Worm (Caenorhabditis elegans) whole organism, L3 larva: ENCODE data around the gene K10B3.5.

Experiments
- R02D3.7 ChIP-seq: fragments of 150-350 bp; optimal IDR thresholded peaks from 2 replicates; lab custom pipeline; 2014; ENCODE audit warnings: missing biosample characterization, missing genetic modification characterization
- ZK546.5 ChIP-seq: sonication (generic microtip); optimal IDR thresholded peaks from 2 replicates; lab custom pipeline; 2017; ENCODE audit warnings: missing biosample characterization, missing genetic modification characterization
- aly-2 ChIP-seq: fragments of 150-350 bp; optimal IDR thresholded peaks from 2 replicates; lab custom pipeline; 2014; ENCODE audit warnings: missing biosample characterization, missing genetic modification characterization
- ama-1 ChIP-seq: fragments of 150-350 bp; optimal IDR thresholded peaks from 2 replicates; lab custom pipeline; 2018
- ceh-28 ChIP-seq: fragments of 150-350 bp; optimal IDR thresholded peaks from 2 replicates; lab custom pipeline; 2014; ENCODE audit warnings: missing biosample characterization, missing genetic modification reagents, missing genetic modification characterization
- ceh-82 ChIP-seq: fragments of 150-350 bp; optimal IDR thresholded peaks from 2 replicates; lab custom pipeline; 2014; ENCODE audit warnings: missing biosample characterization, missing genetic modification characterization
- ceh-9 ChIP-seq: sonication (generic microtip); optimal IDR thresholded peaks from 2 replicates; lab custom pipeline; 2018; ENCODE audit warnings: missing biosample characterization, missing genetic modification characterization
- daf-12 ChIP-seq: fragments of 150-350 bp; optimal IDR thresholded peaks from 2 replicates; lab custom pipeline; 2014; ENCODE audit warnings: missing biosample characterization, missing genetic modification reagents, missing genetic modification characterization
- egl-27 ChIP-seq: sonication (generic microtip); optimal IDR thresholded peaks from 4 replicates; lab custom pipeline; 2017; ENCODE audit warnings: missing biosample characterization, missing genetic modification reagents, missing genetic modification characterization
- egl-5 ChIP-seq: fragments of 150-350 bp; optimal IDR thresholded peaks from 2 replicates; lab custom pipeline; 2017; ENCODE audit warnings: missing biosample characterization, missing genetic modification reagents, missing genetic modification characterization, inconsistent platforms
- elt-1 ChIP-seq: fragments of 150-350 bp; optimal IDR thresholded peaks from 2 replicates; lab custom pipeline; 2014; ENCODE audit warnings: missing biosample characterization, missing genetic modification characterization
- elt-2 ChIP-seq: sonication (generic microtip); optimal IDR thresholded peaks from 2 replicates; lab custom pipeline; 2016; ENCODE audit warnings: missing genetic modification reagents, mild to moderate bottlenecking, missing genetic modification characterization, missing compliant biosample characterization
- eor-1 ChIP-seq, 2 experiments: fragments of 150-350 bp; optimal IDR thresholded peaks; 2 replicates each; lab custom pipeline; 2014 to 2018; ENCODE audit warnings: missing biosample characterization in 2 of 2, missing genetic modification characterization in 2 of 2
- fkh-10 ChIP-seq: sonication (generic microtip); optimal IDR thresholded peaks from 2 replicates; lab custom pipeline; 2017; ENCODE audit warnings: missing biosample characterization, missing genetic modification reagents, missing genetic modification characterization
- fkh-2 ChIP-seq: fragments of 150-350 bp; optimal IDR thresholded peaks from 2 replicates; lab custom pipeline; 2014; ENCODE audit warnings: missing biosample characterization, missing genetic modification reagents, missing genetic modification characterization
- hmg-11 ChIP-seq: sonication (generic microtip); optimal IDR thresholded peaks from 2 replicates; lab custom pipeline; 2016; ENCODE audit warnings: missing genetic modification characterization, missing compliant biosample characterization
- jun-1 ChIP-seq: fragments of 150-350 bp; optimal IDR thresholded peaks from 2 replicates; lab custom pipeline; 2014; ENCODE audit warnings: missing biosample characterization, missing genetic modification reagents, missing genetic modification characterization
- lin-15B ChIP-seq: fragments of 150-350 bp; optimal IDR thresholded peaks from 2 replicates; lab custom pipeline; 2014; ENCODE audit warnings: missing biosample characterization, missing genetic modification characterization
- lin-39 ChIP-seq: fragments of 150-350 bp; optimal IDR thresholded peaks from 2 replicates; lab custom pipeline; 2018; ENCODE audit warnings: missing biosample characterization, missing genetic modification reagents, missing genetic modification characterization
- lsy-12 ChIP-seq: sonication (generic microtip); optimal IDR thresholded peaks from 2 replicates; lab custom pipeline; 2016; ENCODE audit warnings: mild to moderate bottlenecking, missing genetic modification characterization, missing compliant biosample characterization
- mdl-1 ChIP-seq: fragments of 150-350 bp; optimal IDR thresholded peaks from 2 replicates; lab custom pipeline; 2014; ENCODE audit warnings: missing biosample characterization, missing genetic modification characterization
- mml-1 ChIP-seq: fragments of 150-350 bp; sonication (generic microtip); optimal IDR thresholded peaks from 3 replicates; lab custom pipeline; 2014; ENCODE audit warnings: missing biosample characterization, missing genetic modification characterization
- nfya-1 ChIP-seq: sonication (generic microtip); optimal IDR thresholded peaks from 2 replicates; lab custom pipeline; 2017; ENCODE audit warnings: missing genetic modification characterization, mild to moderate bottlenecking, missing compliant biosample characterization, antibody characterized with exemption, moderate library complexity; ENCODE audit not compliant: insufficient read depth
- nhr-11 ChIP-seq: fragments of 150-350 bp; optimal IDR thresholded peaks from 2 replicates; lab custom pipeline; 2014; ENCODE audit warnings: missing biosample characterization, missing genetic modification characterization
- nhr-12 ChIP-seq: fragments of 150-350 bp; optimal IDR thresholded peaks from 2 replicates; lab custom pipeline; 2014; ENCODE audit warnings: missing biosample characterization, missing genetic modification characterization
- nhr-23 ChIP-seq: fragments of 150-350 bp; optimal IDR thresholded peaks from 2 replicates; lab custom pipeline; 2014; ENCODE audit warnings: missing biosample characterization, missing genetic modification reagents, missing genetic modification characterization
- nhr-237 ChIP-seq: fragments of 150-350 bp; optimal IDR thresholded peaks from 2 replicates; lab custom pipeline; 2014; ENCODE audit warnings: missing biosample characterization, missing genetic modification characterization
- nhr-25 ChIP-seq: sonication (generic microtip); optimal IDR thresholded peaks from 2 replicates; lab custom pipeline; 2017; ENCODE audit warnings: missing biosample characterization, missing genetic modification characterization
- nhr-43 ChIP-seq: sonication (generic microtip); optimal IDR thresholded peaks from 2 replicates; lab custom pipeline; 2016; ENCODE audit warnings: mild to moderate bottlenecking, missing genetic modification characterization, missing compliant biosample characterization; ENCODE audit not compliant: poor library complexity, severe bottlenecking
- nhr-67 ChIP-seq: fragments of 150-350 bp; optimal IDR thresholded peaks from 2 replicates; lab custom pipeline; 2014; ENCODE audit warnings: missing biosample characterization, missing genetic modification characterization
- nhr-76 ChIP-seq: fragments of 150-350 bp; sonication (generic microtip); optimal IDR thresholded peaks from 5 replicates; lab custom pipeline; 2014; ENCODE audit warnings: missing biosample characterization, missing genetic modification characterization
- nhr-77 ChIP-seq: fragments of 150-350 bp; optimal IDR thresholded peaks from 2 replicates; lab custom pipeline; 2014; ENCODE audit warnings: missing biosample characterization, missing genetic modification characterization
- pha-4 ChIP-seq: fragments of 150-350 bp; optimal IDR thresholded peaks from 2 replicates; lab custom pipeline; 2014; ENCODE audit warnings: missing biosample characterization, missing genetic modification reagents, missing genetic modification characterization
- pqm-1 ChIP-seq: fragments of 150-350 bp; optimal IDR thresholded peaks from 2 replicates; lab custom pipeline; 2017; ENCODE audit warnings: missing biosample characterization, missing genetic modification characterization, inconsistent platforms
- skn-1 ChIP-seq: fragments of 150-350 bp; optimal IDR thresholded peaks from 2 replicates; lab custom pipeline; 2014; ENCODE audit warnings: missing biosample characterization, missing genetic modification characterization
- snpc-4 ChIP-seq: fragments of 150-350 bp; optimal IDR thresholded peaks from 2 replicates; lab custom pipeline; 2014; ENCODE audit warnings: missing biosample characterization, missing genetic modification characterization
- unc-39 ChIP-seq: sonication (generic microtip); optimal IDR thresholded peaks from 4 replicates; lab custom pipeline; 2017; ENCODE audit warnings: missing biosample characterization, missing genetic modification characterization
- unc-62 ChIP-seq: fragments of 150-350 bp; sonication (generic microtip); optimal IDR thresholded peaks from 4 replicates; lab custom pipeline; 2014; ENCODE audit warnings: missing biosample characterization, missing genetic modification reagents, missing genetic modification characterization
- zag-1 ChIP-seq: fragments of 150-350 bp; optimal IDR thresholded peaks from 2 replicates; lab custom pipeline; 2014; ENCODE audit warnings: missing biosample characterization, missing genetic modification characterization
- ztf-11 ChIP-seq: fragments of 150-350 bp; optimal IDR thresholded peaks from 2 replicates; lab custom pipeline; 2014; ENCODE audit warnings: missing biosample characterization, missing genetic modification characterization
- ztf-4 ChIP-seq: fragments of 150-350 bp; optimal IDR thresholded peaks from 2 replicates; lab custom pipeline; 2014; ENCODE audit warnings: missing biosample characterization, missing genetic modification characterization

Gene K10B3.5

ce11 chrX:3111687-3112086, 5.4 kb upstream of the K10B3.5 start (continued):
- TF ChIP-seq nhr-23 (no peak), elt-1 (tag; lab: Kevin White, UChicago) (no peak), mml-1 (tag; lab: Kevin White, UChicago) (no peak), skn-1 (tag; lab: Kevin White, UChicago) (no peak), ZK546.5 (tag; lab: Kevin White, UChicago) (no peak), ztf-4 (tag; lab: Kevin White, UChicago) (no peak), R02D3.7 (tag; lab: Kevin White, UChicago) (no peak), nhr-11 (tag; lab: Kevin White, UChicago) (no peak), lsy-12 (tag; lab: Kevin White, UChicago) (peak; percentile 42), pqm-1 (tag; lab: Kevin White, UChicago) (no peak), nhr-77 (tag; lab: Kevin White, UChicago) (no peak), jun-1 (no peak), nfya-1 (tag; lab: Kevin White, UChicago) (peak; percentile 42), ceh-82 (tag; lab: Kevin White, UChicago) (no peak), nhr-25 (tag; lab: Kevin White, UChicago) (peak; percentile 74), lin-15B (tag; lab: Kevin White, UChicago) (no peak)

- TF ChIP-seq nhr-43 (tag; lab: Kevin White, UChicago) (peak; percentile 19), ztf-11 (tag; lab: Kevin White, UChicago) (no peak), lin-39 (tag; lab: Kevin White, UChicago) (peak; percentile 4), zag-1 (tag; lab: Kevin White, UChicago) (no peak), nhr-23 (no peak), elt-2 (no peak), ama-1 (lab: Kevin White, UChicago) (peak; percentile 47), ceh-28 (tag; lab: Kevin White, UChicago) (no peak), nfya-1 (tag; lab: Kevin White, UChicago) (peak; percentile 54), nhr-76 (tag; lab: Kevin White, UChicago) (no peak), pha-4 (tag; lab: Kevin White, UChicago) (no peak), hmg-11 (peak; percentile 33), snpc-4 (tag; lab: Kevin White, UChicago) (peak; percentile 8), nhr-25 (tag; lab: Kevin White, UChicago) (no peak), nhr-67 (tag; lab: Kevin White, UChicago) (no peak), fkh-10 (peak; percentile 64)
Measured at ce11 chrX:3111066-3111465, 4.8 kb upstream of the K10B3.5 start.

- TF ChIP-seq aly-2 (tag; lab: Kevin White, UChicago) (no peak), elt-2 (peak; percentile 91), pha-4 (tag; lab: Kevin White, UChicago) (peak; percentile 20), unc-62 (GFP tag; lab: Kevin White, UChicago) (no peak), pqm-1 (tag; lab: Kevin White, UChicago) (peak; percentile 61), egl-27 (no peak)
Measured at ce11 chrX:3110576-3110975, 4.3 kb upstream of the K10B3.5 start, which contains the start of gene gpcp-1. Gene gpcp-1 (minus strand): TSS chrX:3110628.

- TF ChIP-seq ceh-9 (tag; lab: Kevin White, UChicago) (no peak), R02D3.7 (tag; lab: Kevin White, UChicago) (no peak), nfya-1 (tag; lab: Kevin White, UChicago) (peak; percentile 9), daf-12 (tag; lab: Kevin White, UChicago) (no peak)
Measured at ce11 chrX:3108603-3109002, 2.3 kb upstream of the K10B3.5 start.

ce11 chrX:3102817-3103216, 3.5 kb downstream of the K10B3.5 start:
- TF ChIP-seq nhr-43 (tag; lab: Kevin White, UChicago): no peak
- no peak for TF ChIP-seq ceh-9 (tag; lab: Kevin White, UChicago)
- TF ChIP-seq jun-1: no peak
- TF ChIP-seq lin-39 (tag; lab: Kevin White, UChicago): peak; percentile 67
- TF ChIP-seq hmg-11: peak; percentile 48
- no peak for TF ChIP-seq R02D3.7 (tag; lab: Kevin White, UChicago)
- no peak for TF ChIP-seq pqm-1 (tag; lab: Kevin White, UChicago)
- TF ChIP-seq elt-2: peak; percentile 28
- TF ChIP-seq ama-1 (lab: Kevin White, UChicago): no peak
- no peak for TF ChIP-seq eor-1 (tag; optimal IDR thresholded peaks at IDR 0.05; lab: Kevin White, UChicago)
- TF ChIP-seq fkh-2 (tag; lab: Kevin White, UChicago): no peak
- no peak for TF ChIP-seq nhr-23
- TF ChIP-seq lin-15B (tag; lab: Kevin White, UChicago): no peak
- no peak for TF ChIP-seq mdl-1 (tag; lab: Kevin White, UChicago)
- TF ChIP-seq ztf-4 (tag; lab: Kevin White, UChicago): no peak
- no peak for TF ChIP-seq elt-1 (tag; lab: Kevin White, UChicago)
- TF ChIP-seq nhr-67 (tag; lab: Kevin White, UChicago): no peak
- no peak for TF ChIP-seq nhr-12 (tag; lab: Kevin White, UChicago)
- no peak for TF ChIP-seq ceh-82 (tag; lab: Kevin White, UChicago)
- TF ChIP-seq lsy-12 (tag; lab: Kevin White, UChicago): no peak
- no peak for TF ChIP-seq unc-62 (GFP tag; lab: Kevin White, UChicago)
- TF ChIP-seq snpc-4 (tag; lab: Kevin White, UChicago): peak; percentile 1
- no peak for TF ChIP-seq unc-39 (tag; lab: Kevin White, UChicago)
- no peak for TF ChIP-seq ztf-11 (tag; lab: Kevin White, UChicago)
- TF ChIP-seq ceh-28 (tag; lab: Kevin White, UChicago): peak; percentile 21
- TF ChIP-seq daf-12 (tag; lab: Kevin White, UChicago): no peak
- peak; percentile 7 for TF ChIP-seq egl-5 (tag; lab: Kevin White, UChicago)
- no peak for TF ChIP-seq zag-1 (tag; lab: Kevin White, UChicago)
- TF ChIP-seq nfya-1 (tag; lab: Kevin White, UChicago): peak; percentile 63
- TF ChIP-seq aly-2 (tag; lab: Kevin White, UChicago): no peak
- no peak for TF ChIP-seq nhr-237 (tag; lab: Kevin White, UChicago)
